Worm (Caenorhabditis elegans) whole organism, L4 larva: ENCODE measurements around the gene F47B10.6.

Experiments used
- F26F4.8 ChIP-seq: fragments of 200-800 bp; sonication (Bioruptor generic); conservative IDR thresholded peaks from 2 replicates; pipeline ENCODE4 v1.3.6; 2022; ENCODE audit warnings: missing genetic modification characterization, missing compliant biosample characterization
- F49E8.2 ChIP-seq: sonication (generic microtip); optimal IDR thresholded peaks from 2 replicates; lab custom pipeline; 2016; ENCODE audit warnings: missing compliant biosample characterization, mild to moderate bottlenecking, missing genetic modification characterization, borderline replicate concordance
- aha-1 ChIP-seq: fragments of 150-350 bp; peaks from one replicate; lab custom pipeline; 2014; ENCODE audit warnings: missing biosample characterization, missing genetic modification characterization
- arid-1 ChIP-seq: fragments of 200-800 bp; sonication (Bioruptor generic); conservative IDR thresholded peaks from 2 replicates; pipeline ENCODE4 v1.3.6; 2022; ENCODE audit warnings: missing genetic modification reagents, missing genetic modification characterization, missing compliant biosample characterization
- attf-4 ChIP-seq: sonication (generic microtip); optimal IDR thresholded peaks from 3 replicates; lab custom pipeline; 2017; ENCODE audit warnings: missing biosample characterization, missing genetic modification characterization
- ceh-20 ChIP-seq: fragments of 200-800 bp; sonication (Bioruptor generic); IDR thresholded peaks from 2 replicates; pipeline ENCODE4 v1.3.6; 2022; ENCODE audit warnings: missing genetic modification reagents, missing genetic modification characterization, missing compliant biosample characterization
- daf-16 ChIP-seq, 3 experiments: sonication (generic microtip); optimal IDR thresholded peaks; 2 replicates each; lab custom pipeline; 2016 to 2017; ENCODE audit warnings: missing genetic modification characterization in 3 of 3, missing genetic modification reagents in 3 of 3, mild to moderate bottlenecking in 2 of 3, missing compliant biosample characterization in 2 of 3, missing biosample characterization in 1 of 3, moderate library complexity in 1 of 3
- dmd-6 ChIP-seq: fragments of 200-800 bp; sonication (Bioruptor generic); IDR thresholded peaks from 2 replicates; pipeline ENCODE4 v1.3.6; 2022; ENCODE audit warnings: missing genetic modification reagents, missing genetic modification characterization, missing compliant biosample characterization
- dve-1 ChIP-seq: sonication (generic microtip); optimal IDR thresholded peaks from 2 replicates; lab custom pipeline; 2017; ENCODE audit warnings: antibody characterized with exemption, mild to moderate bottlenecking, missing genetic modification characterization, missing compliant biosample characterization; ENCODE audit not compliant: insufficient read depth
- fos-1 ChIP-seq: fragments of 150-350 bp; optimal IDR thresholded peaks from 2 replicates; lab custom pipeline; 2014; ENCODE audit warnings: missing biosample characterization, missing genetic modification characterization
- hif-1 ChIP-seq, 2 experiments: sonication (generic microtip); optimal IDR thresholded peaks; 2 replicates each; lab custom pipeline; 2016 to 2017; ENCODE audit warnings: missing compliant biosample characterization in 2 of 2, missing genetic modification characterization in 2 of 2, missing genetic modification reagents in 2 of 2, missing genotype in 2 of 2, mild to moderate bottlenecking in 1 of 2
- hlh-11 ChIP-seq: fragments of 200-800 bp; sonication (Bioruptor generic); optimal IDR thresholded peaks from 2 replicates; lab custom pipeline; 2018; ENCODE audit warnings: mild to moderate bottlenecking, missing genetic modification characterization, missing compliant biosample characterization
- hlh-30 ChIP-seq: sonication (generic microtip); optimal IDR thresholded peaks from 2 replicates; lab custom pipeline; 2017; ENCODE audit warnings: antibody characterized with exemption, mild to moderate bottlenecking, missing genetic modification characterization, missing compliant biosample characterization; ENCODE audit not compliant: insufficient read depth
- jun-1 ChIP-seq: fragments of 150-350 bp; optimal IDR thresholded peaks from 2 replicates; lab custom pipeline; 2014; ENCODE audit warnings: missing biosample characterization, missing genetic modification reagents, missing genetic modification characterization
- mdl-1 ChIP-seq, 2 experiments: fragments of 150-350 bp in 1 of 2; sonication (generic microtip) in 1 of 2; optimal IDR thresholded peaks; 2 replicates each; lab custom pipeline; 2014 to 2017; ENCODE audit warnings: missing biosample characterization in 2 of 2, missing genetic modification characterization in 2 of 2
- mxl-3 ChIP-seq: fragments of 200-800 bp; sonication (Bioruptor generic); optimal IDR thresholded peaks from 2 replicates; lab custom pipeline; 2018; ENCODE audit warnings: mild to moderate bottlenecking, missing genetic modification characterization, missing compliant biosample characterization
- nhr-11 ChIP-seq: fragments of 150-350 bp; optimal IDR thresholded peaks from 2 replicates; lab custom pipeline; 2014; ENCODE audit warnings: missing biosample characterization, missing genetic modification characterization
- nhr-237 ChIP-seq: sonication (generic microtip); optimal IDR thresholded peaks from 2 replicates; lab custom pipeline; 2017; ENCODE audit warnings: missing biosample characterization, missing genetic modification characterization
- nhr-48 ChIP-seq: sonication (generic microtip); optimal IDR thresholded peaks from 2 replicates; lab custom pipeline; 2016; ENCODE audit warnings: mild to moderate bottlenecking, missing genetic modification characterization, missing compliant biosample characterization
- nhr-77 ChIP-seq: fragments of 150-350 bp; optimal IDR thresholded peaks from 2 replicates; lab custom pipeline; 2014; ENCODE audit warnings: missing biosample characterization, missing genetic modification characterization
- set-16 ChIP-seq: fragments of 200-800 bp; sonication (Bioruptor generic); IDR thresholded peaks from 2 replicates; pipeline ENCODE4 v1.3.6; 2022; ENCODE audit warnings: missing genetic modification reagents, missing genetic modification characterization, missing compliant biosample characterization
- snpc-4 ChIP-seq: fragments of 150-350 bp; optimal IDR thresholded peaks from 2 replicates; lab custom pipeline; 2014; ENCODE audit warnings: missing biosample characterization, missing genetic modification characterization
- spr-1 ChIP-seq: sonication (generic microtip); optimal IDR thresholded peaks from 2 replicates; lab custom pipeline; 2016; ENCODE audit warnings: mild to moderate bottlenecking, missing genetic modification characterization, missing compliant biosample characterization
- tra-1 ChIP-seq: fragments of 200-800 bp; sonication (Bioruptor generic); IDR thresholded peaks from 2 replicates; pipeline ENCODE4 v1.3.6; 2022; ENCODE audit warnings: missing genetic modification reagents, missing genetic modification characterization, missing compliant biosample characterization
- unc-130 ChIP-seq: sonication (generic microtip); optimal IDR thresholded peaks from 2 replicates; lab custom pipeline; 2016; ENCODE audit warnings: missing genetic modification reagents, missing genetic modification characterization, missing compliant biosample characterization
- unc-62 ChIP-seq, 3 experiments: fragments of 150-350 bp in 1 of 3; sonication (generic microtip); optimal IDR thresholded peaks in 2 of 3; peaks in 1 of 3; 1 replicate in 1 of 3; 2 replicates in 2 of 3; lab custom pipeline; 2014 to 2017; ENCODE audit warnings: missing biosample characterization in 3 of 3, missing genetic modification characterization in 3 of 3, missing genetic modification reagents in 3 of 3, missing genotype in 1 of 3

The F47B10.6 gene

ce11 chrX:10902723-10903322 lies 14.5 kb downstream of the F47B10.6 start, which contains the start of gene acbp-3:
acbp-3 (plus strand) TSS chrX:10903272.
- TF ChIP-seq unc-130 (GFP tag; lab: Kevin White, UChicago) = no peak

DNA sequence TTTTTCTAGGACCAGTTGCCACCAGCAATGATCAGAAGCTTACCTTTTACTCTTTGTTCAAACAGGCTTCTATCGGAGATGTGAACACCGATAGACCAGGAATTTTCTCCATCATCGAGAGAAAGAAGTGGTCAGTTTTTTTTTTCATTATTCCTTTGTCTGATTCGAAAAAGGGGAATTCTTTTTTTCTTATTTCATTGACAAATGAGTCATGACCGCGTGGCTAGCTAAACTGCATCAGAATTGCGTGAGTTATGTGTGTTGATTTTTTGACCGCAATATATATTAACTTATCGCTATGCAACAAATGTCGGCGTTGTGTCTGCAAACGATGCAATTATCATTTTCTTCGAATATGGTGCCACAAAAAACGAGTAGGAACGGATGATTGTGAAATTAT lies 15.1 kb downstream of the F47B10.6 start:
- TF ChIP-seq dve-1 (tag; lab: Kevin White, UChicago) = peak; percentile 39
- TF ChIP-seq hlh-11 (tag; lab: Kevin White, UChicago) = peak; percentile 45
- TF ChIP-seq ceh-20 = 0 out of 2 replicates have a peak, but pooled peaks have one; percentile 27
- peak in 1 of 2 experiments; percentile 77 for TF ChIP-seq mdl-1 (tag; optimal IDR thresholded peaks at IDR 0.05; lab: Kevin White, UChicago)
- peak in 1 of 2 experiments; percentile 45 for TF ChIP-seq unc-62 (GFP tag; optimal IDR thresholded peaks at IDR 0.05 in 1 of 2; lab: Kevin White, UChicago)
- TF ChIP-seq unc-62 (tag; optimal IDR thresholded peaks at IDR 0.05; lab: Kevin White, UChicago) = no peak
- peak; percentile 6 for TF ChIP-seq hlh-30 (tag; lab: Kevin White, UChicago)
- no peak for TF ChIP-seq F49E8.2 (tag; lab: Kevin White, UChicago)
- TF ChIP-seq F26F4.8 (GFP tag; lab: Robert Waterston, UW) = no peak
- peak; percentile 33 for TF ChIP-seq mxl-3 (GFP tag; lab: Kevin White, UChicago)
- peak; percentile 32; the same call in 1 of the 2 replicates for TF ChIP-seq dmd-6 (GFP tag; lab: Robert Waterston, UW)
- TF ChIP-seq nhr-48 = peak; percentile 53
- TF ChIP-seq hif-1 (tag; optimal IDR thresholded peaks at IDR 0.05; lab: Kevin White, UChicago) = no peak

ce11 chrX:10907418-10907817 lies 19.1 kb downstream of the F47B10.6 start:
- TF ChIP-seq daf-16 (GFP tag; optimal IDR thresholded peaks at IDR 0.05; lab: Kevin White, UChicago) (peak in 1 of 2 experiments; percentile 64), daf-16 (tag; optimal IDR thresholded peaks at IDR 0.05; lab: Kevin White, UChicago) (no peak), attf-4 (no peak), nhr-77 (tag; lab: Kevin White, UChicago) (no peak)
- TF ChIP-seq, all 104 proteins: peak for 1

DNA sequence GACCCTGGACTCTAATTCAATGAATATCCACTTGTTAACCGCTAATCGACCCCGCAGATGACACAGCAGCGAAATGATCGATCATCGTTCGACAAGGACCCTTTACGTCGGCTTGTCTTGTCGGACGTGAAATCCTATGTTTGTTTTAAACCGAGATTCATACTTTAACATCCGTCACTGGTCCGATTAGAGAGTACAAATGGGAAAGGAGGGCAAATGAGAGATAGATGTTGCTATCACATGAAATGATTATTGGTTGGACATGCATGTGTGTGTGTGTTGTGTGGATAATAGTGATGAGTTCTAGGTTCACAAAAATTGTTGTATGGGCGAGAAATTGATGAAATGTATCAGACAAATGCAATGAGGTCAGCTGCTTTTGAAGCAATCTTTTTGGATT lies 21.4 kb downstream of the F47B10.6 start:
- TF ChIP-seq nhr-11 (peak; percentile 34), hlh-11 (tag; lab: Kevin White, UChicago) (peak; percentile 2), nhr-237 (no peak), spr-1 (tag; lab: Kevin White, UChicago) (no peak), unc-62 (GFP tag; optimal IDR thresholded peaks at IDR 0.05 in 1 of 2; lab: Kevin White, UChicago) (peak in 1 of 2 experiments; percentile 96), unc-62 (tag; optimal IDR thresholded peaks at IDR 0.05; lab: Kevin White, UChicago) (no peak), jun-1 (tag; lab: Kevin White, UChicago) (no peak), tra-1 (GFP tag; lab: Robert Waterston, UW) (no peak), nhr-77 (tag; lab: Kevin White, UChicago) (no peak), dve-1 (tag; lab: Kevin White, UChicago) (no peak)
- TF ChIP-seq, all 104 proteins: peak for 3

DNA sequence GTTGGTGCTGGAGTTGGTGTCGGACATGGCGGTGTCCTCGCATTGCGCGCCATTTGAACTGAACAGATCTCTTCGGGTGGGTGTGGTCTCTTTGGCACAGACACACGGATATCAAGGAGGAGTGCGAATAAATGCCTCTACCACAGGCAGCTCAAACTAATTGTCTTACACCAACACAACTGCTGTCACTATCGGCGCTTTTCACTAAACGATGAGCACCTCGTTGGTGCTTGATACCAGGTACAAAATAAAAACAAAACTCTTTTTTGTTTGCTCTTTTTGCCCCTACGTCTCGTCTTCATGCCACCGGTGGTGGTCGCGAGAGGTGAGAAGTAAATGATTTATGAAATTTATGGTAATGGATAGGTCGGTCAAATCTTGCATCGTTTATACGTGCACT lies 22.4 kb downstream of the F47B10.6 start, which contains the start of gene F47B10.8:
TSS of gene F47B10.8 (minus strand) at position 101 of the 400 bp plus-strand sequence.
- TF ChIP-seq fos-1 (tag; lab: Kevin White, UChicago) = no peak
- no peak for TF ChIP-seq set-16
- peak; percentile 8 for TF ChIP-seq aha-1
- peak in 1 of 2 experiments; percentile 4 for TF ChIP-seq daf-16 (GFP tag; optimal IDR thresholded peaks at IDR 0.05; lab: Kevin White, UChicago)
- TF ChIP-seq daf-16 (tag; optimal IDR thresholded peaks at IDR 0.05; lab: Kevin White, UChicago) = no peak
- no peak for TF ChIP-seq snpc-4 (tag; lab: Kevin White, UChicago)
- TF ChIP-seq, all 104 proteins: peak for 2

DNA sequence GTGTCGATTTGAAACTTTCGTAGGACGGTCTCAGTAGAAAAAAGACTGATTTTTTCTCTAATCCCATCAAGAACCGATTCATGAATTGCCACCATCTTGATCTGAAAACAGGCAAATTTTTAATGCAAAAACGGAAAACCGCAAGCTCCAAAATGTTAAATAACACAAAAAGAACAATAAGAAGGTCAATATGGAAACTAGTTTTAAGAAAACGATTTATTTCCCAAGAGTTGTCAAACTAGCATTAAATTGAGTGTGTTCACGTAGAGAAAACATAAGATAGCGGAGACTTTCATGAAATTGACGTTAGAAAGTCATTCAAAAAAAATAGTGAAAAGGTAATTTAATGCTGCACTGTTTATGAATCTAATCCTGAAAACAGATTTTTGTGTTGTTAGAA lies 25.7 kb downstream of the F47B10.6 start, which contains the start of gene F47B10.9:
TSS of gene F47B10.9 (minus strand) at position 101 of the 400 bp plus-strand sequence.
- TF ChIP-seq arid-1 (no peak), nhr-237 (no peak)
